Fruit fly (Drosophila melanogaster) whole organism, adult: ENCODE data around the gene CG43330.
A peak's percentile ranks its signal among the peaks of the same experiment; 100 is the strongest.

Experiments
- CG11617 ChIP-seq: fragments of 200-800 bp; sonication (Bioruptor generic); optimal IDR thresholded peaks from 2 replicates; lab custom pipeline; 2017; ENCODE audit warnings: mild to moderate bottlenecking, missing biosample characterization, missing genetic modification reagents, missing genetic modification characterization
- CG12768 ChIP-seq: fragments of 200-800 bp; sonication (Bioruptor generic); optimal IDR thresholded peaks from 2 replicates; lab custom pipeline; 2017; ENCODE audit warnings: missing biosample characterization, missing genetic modification characterization, mild to moderate bottlenecking, moderate library complexity, missing genetic modification reagents
- CG14711 ChIP-seq: fragments of 200-800 bp; sonication (Bioruptor generic); optimal IDR thresholded peaks from 2 replicates; lab custom pipeline; 2018; ENCODE audit warnings: missing biosample characterization, mild to moderate bottlenecking, missing genetic modification characterization, moderate library complexity
- CG1620 ChIP-seq: fragments of 200-800 bp; sonication (Bioruptor generic); optimal IDR thresholded peaks from 2 replicates; lab custom pipeline; 2016; ENCODE audit warnings: missing biosample characterization, missing genetic modification characterization
- CG33017 ChIP-seq: fragments of 200-800 bp; sonication (Bioruptor generic); optimal IDR thresholded peaks from 2 replicates; lab custom pipeline; 2018; ENCODE audit warnings: missing biosample characterization, mild to moderate bottlenecking, missing genetic modification characterization, moderate library complexity
- CG5204 ChIP-seq: fragments of 200-800 bp; sonication (Bioruptor generic); optimal IDR thresholded peaks from 2 replicates; lab custom pipeline; 2016; ENCODE audit warnings: missing biosample characterization, missing genetic modification characterization
- CG7045 ChIP-seq: fragments of 200-800 bp; sonication (Bioruptor generic); optimal IDR thresholded peaks from 2 replicates; lab custom pipeline; 2017; ENCODE audit warnings: missing biosample characterization, mild to moderate bottlenecking, missing genetic modification characterization
- CG7101 ChIP-seq: fragments of 200-800 bp; sonication (Bioruptor generic); optimal IDR thresholded peaks from 2 replicates; lab custom pipeline; 2018; ENCODE audit warnings: missing biosample characterization, mild to moderate bottlenecking, missing genetic modification characterization, moderate library complexity
- Clk ChIP-seq: fragments of 200-800 bp; sonication (Bioruptor generic); optimal IDR thresholded peaks from 2 replicates; lab custom pipeline; 2017; ENCODE audit warnings: missing biosample characterization, missing genetic modification characterization
- Crg-1 ChIP-seq: fragments of 200-800 bp; sonication (Bioruptor generic); optimal IDR thresholded peaks from 2 replicates; lab custom pipeline; 2016; ENCODE audit warnings: missing biosample characterization, missing genetic modification characterization
- Hr96 ChIP-seq: fragments of 200-800 bp; sonication (Bioruptor generic); optimal IDR thresholded peaks from 2 replicates; lab custom pipeline; 2016; ENCODE audit warnings: missing biosample characterization, missing genetic modification characterization
- Mnt ChIP-seq: fragments of 200-800 bp; sonication (Bioruptor generic); optimal IDR thresholded peaks from 2 replicates; lab custom pipeline; 2016; ENCODE audit warnings: missing biosample characterization, mild to moderate bottlenecking, missing genetic modification characterization
- bab1 ChIP-seq: fragments of 200-800 bp; sonication (Bioruptor generic); optimal IDR thresholded peaks from 3 replicates; lab custom pipeline; 2019; ENCODE audit warnings: missing biosample characterization, mild to moderate bottlenecking, missing genetic modification characterization, moderate library complexity
- cic ChIP-seq: fragments of 200-800 bp; sonication (Bioruptor generic); optimal IDR thresholded peaks from 2 replicates; lab custom pipeline; 2017; ENCODE audit warnings: missing biosample characterization, mild to moderate bottlenecking, missing genetic modification characterization, moderate library complexity
- cnc ChIP-seq, 2 experiments: fragments of >200 bp; optimal IDR thresholded peaks; 2 replicates each; lab custom pipeline; 2017
- kay ChIP-seq: fragments of 200-800 bp; sonication (Bioruptor generic); peaks from one replicate; lab custom pipeline; 2016; ENCODE audit warnings: missing biosample characterization, missing genetic modification characterization, borderline replicate concordance
- ovo ChIP-seq: fragments of 200-800 bp; sonication (Bioruptor generic); optimal IDR thresholded peaks from 2 replicates; lab custom pipeline; 2016; ENCODE audit warnings: missing biosample characterization, missing genetic modification characterization
- pad ChIP-seq: fragments of 200-800 bp; sonication (Bioruptor generic); optimal IDR thresholded peaks from 3 replicates; lab custom pipeline; 2017; ENCODE audit warnings: missing biosample characterization, missing genetic modification characterization, mild to moderate bottlenecking, moderate library complexity, missing genetic modification reagents
- tj ChIP-seq: fragments of 200-800 bp; sonication (Bioruptor generic); optimal IDR thresholded peaks from 3 replicates; lab custom pipeline; 2017; ENCODE audit warnings: missing biosample characterization, mild to moderate bottlenecking, missing genetic modification characterization, moderate library complexity
- toe ChIP-seq: fragments of 200-800 bp; sonication (Bioruptor generic); optimal IDR thresholded peaks from 2 replicates; lab custom pipeline; 2016; ENCODE audit warnings: missing biosample characterization, missing genetic modification characterization

CG43330 gene

dm6 chr3L:22458898-22459524 lies 45.2 kb downstream of the CG43330 start:
- TF ChIP-seq Hr96 (no peak), pad (GFP tag; lab: Kevin White, UChicago) (no peak), Mnt (peak; percentile 26)

DNA sequence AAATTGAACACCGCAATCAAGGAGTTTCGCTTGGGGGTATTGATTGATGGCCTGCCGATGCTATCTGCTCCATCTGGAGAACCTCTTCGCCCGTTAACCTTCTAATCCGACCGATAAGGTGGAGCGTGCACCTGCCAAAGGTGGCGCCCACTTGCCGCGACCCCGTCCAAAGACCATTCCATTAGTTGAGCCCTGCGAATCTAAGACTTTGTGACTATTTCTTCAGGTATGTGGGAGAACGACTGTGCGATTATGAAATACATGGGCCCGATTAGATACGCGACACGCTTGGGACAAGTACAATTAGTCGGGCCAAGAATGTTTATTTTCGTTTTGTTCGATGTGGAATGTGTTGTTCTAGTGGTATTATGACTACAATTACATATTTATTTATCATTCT lies 46.0 kb downstream of the CG43330 start:
- TF ChIP-seq CG1620 (GFP tag; lab: Kevin White, UChicago) (no peak), CG14711 (tag; lab: Kevin White, UChicago) (no peak), cnc (optimal IDR thresholded peaks at IDR 0.05; lab: Kevin White, UChicago) (no peak), CG12768 (GFP tag; lab: Kevin White, UChicago) (no peak), pad (GFP tag; lab: Kevin White, UChicago) (no peak), Clk (GFP tag; lab: Kevin White, UChicago) (no peak), CG7101 (tag; lab: Kevin White, UChicago) (no peak), Mnt (no peak), CG33017 (tag; lab: Kevin White, UChicago) (no peak), tj (no peak), ovo (GFP tag; lab: Kevin White, UChicago) (no peak), Crg-1 (GFP tag; lab: Kevin White, UChicago) (no peak), Hr96 (no peak)

- TF ChIP-seq CG11617 = no peak
- TF ChIP-seq cnc (optimal IDR thresholded peaks at IDR 0.05; lab: Kevin White, UChicago) = peak in 1 of 2 experiments; percentile 26
Observed at dm6 chr3L:22455953-22456488, 48.2 kb downstream of the CG43330 start.

dm6 chr3L:22454368-22454767 lies 49.9 kb downstream of the CG43330 start, which contains the start of gene CG11449:
Gene CG11449, plus strand, starts transcription at chr3L:22454373.
- TF ChIP-seq cic (GFP tag; lab: Kevin White, UChicago) (no peak), CG14711 (tag; lab: Kevin White, UChicago) (no peak), tj (no peak), ovo (GFP tag; lab: Kevin White, UChicago) (no peak), CG7101 (tag; lab: Kevin White, UChicago) (no peak), Clk (GFP tag; lab: Kevin White, UChicago) (no peak), Hr96 (no peak), CG33017 (tag; lab: Kevin White, UChicago) (no peak), CG12768 (GFP tag; lab: Kevin White, UChicago) (no peak), kay (no peak), CG5204 (GFP tag; lab: Kevin White, UChicago) (no peak), CG7045 (GFP tag; lab: Kevin White, UChicago) (no peak), toe (GFP tag; lab: Kevin White, UChicago) (no peak), pad (GFP tag; lab: Kevin White, UChicago) (no peak), CG1620 (GFP tag; lab: Kevin White, UChicago) (no peak), CG11617 (no peak), bab1 (GFP tag; lab: Kevin White, UChicago) (no peak), Crg-1 (GFP tag; lab: Kevin White, UChicago) (no peak), Mnt (no peak), cnc (optimal IDR thresholded peaks at IDR 0.05; lab: Kevin White, UChicago) (no peak)
